Fruit fly (Drosophila melanogaster) whole organism, adult: ENCODE data around the gene CG18547.

ENCODE experiments used
- CG33017 ChIP-seq: fragments of 200-800 bp; sonication (Bioruptor generic); optimal IDR thresholded peaks from 2 replicates; lab custom pipeline; 2018; ENCODE audit warnings: missing biosample characterization, mild to moderate bottlenecking, missing genetic modification characterization, moderate library complexity
- CG7045 ChIP-seq: fragments of 200-800 bp; sonication (Bioruptor generic); optimal IDR thresholded peaks from 2 replicates; lab custom pipeline; 2017; ENCODE audit warnings: missing biosample characterization, mild to moderate bottlenecking, missing genetic modification characterization
- Mnt ChIP-seq: fragments of 200-800 bp; sonication (Bioruptor generic); optimal IDR thresholded peaks from 2 replicates; lab custom pipeline; 2016; ENCODE audit warnings: missing biosample characterization, mild to moderate bottlenecking, missing genetic modification characterization
- cnc ChIP-seq, 2 experiments: fragments of >200 bp; optimal IDR thresholded peaks; 2 replicates each; lab custom pipeline; 2017
- kay ChIP-seq: fragments of 200-800 bp; sonication (Bioruptor generic); peaks from one replicate; lab custom pipeline; 2016; ENCODE audit warnings: missing biosample characterization, missing genetic modification characterization, borderline replicate concordance
- toe ChIP-seq: fragments of 200-800 bp; sonication (Bioruptor generic); optimal IDR thresholded peaks from 2 replicates; lab custom pipeline; 2016; ENCODE audit warnings: missing biosample characterization, missing genetic modification characterization

- TF ChIP-seq toe (GFP tag; lab: Kevin White, UChicago) = no peak
- no peak for TF ChIP-seq kay (GFP tag; lab: Kevin White, UChicago)
- no peak for TF ChIP-seq Mnt
- TF ChIP-seq CG33017 (tag; lab: Kevin White, UChicago) = no peak
- no peak for TF ChIP-seq cnc (optimal IDR thresholded peaks at IDR 0.05; lab: Kevin White, UChicago)
- TF ChIP-seq CG7045 (GFP tag; lab: Kevin White, UChicago) = no peak
Observed at dm6 chr3R:11998130-11998529, 17.9 kb upstream of the CG18547 start.
